Worm (Caenorhabditis elegans) whole organism, late embryonic: ENCODE results near the gene C50C3.19.

Experiments used
- F13H6.1 ChIP-seq: sonication (generic microtip); optimal IDR thresholded peaks from 2 replicates; lab custom pipeline; 2016; ENCODE audit warnings: missing genetic modification characterization, missing compliant biosample characterization
- T23F11.4 ChIP-seq: fragments of 200-800 bp; sonication (Bioruptor generic); optimal IDR thresholded peaks from 2 replicates; lab custom pipeline; 2018; ENCODE audit warnings: mild to moderate bottlenecking, missing genetic modification characterization, missing compliant biosample characterization
- ceh-14 ChIP-seq: sonication (generic microtip); optimal IDR thresholded peaks from 2 replicates; lab custom pipeline; 2016; ENCODE audit warnings: missing genotype, missing genetic modification characterization, missing compliant biosample characterization
- ceh-19 ChIP-seq: fragments of 200-800 bp; sonication (Bioruptor generic); optimal IDR thresholded peaks from 2 replicates; lab custom pipeline; 2018; ENCODE audit warnings: mild to moderate bottlenecking, missing genetic modification characterization, missing compliant biosample characterization
- ceh-30 ChIP-seq: fragments of 150-350 bp; optimal IDR thresholded peaks from 2 replicates; lab custom pipeline; 2014; ENCODE audit warnings: missing biosample characterization, missing genetic modification characterization
- ceh-31 ChIP-seq: sonication (generic microtip); optimal IDR thresholded peaks from 2 replicates; lab custom pipeline; 2016; ENCODE audit warnings: missing genetic modification characterization, missing compliant biosample characterization
- ceh-45 ChIP-seq: fragments of 200-800 bp; sonication (Bioruptor generic); IDR thresholded peaks from 2 replicates; pipeline ENCODE4 v1.3.6; 2022; ENCODE audit warnings: missing genetic modification reagents, missing genetic modification characterization, missing compliant biosample characterization
- che-1 ChIP-seq: sonication (generic microtip); optimal IDR thresholded peaks from 2 replicates; lab custom pipeline; 2016; ENCODE audit warnings: mild to moderate bottlenecking, missing genetic modification characterization, missing compliant biosample characterization
- dve-1 ChIP-seq: sonication (generic microtip); optimal IDR thresholded peaks from 2 replicates; lab custom pipeline; 2017; ENCODE audit warnings: antibody characterized with exemption, mild to moderate bottlenecking, missing genetic modification characterization, missing compliant biosample characterization
- elt-2 ChIP-seq: sonication (generic microtip); optimal IDR thresholded peaks from 2 replicates; lab custom pipeline; 2016; ENCODE audit warnings: missing genetic modification reagents, missing genetic modification characterization, missing compliant biosample characterization
- ets-4 ChIP-seq: sonication (generic microtip); optimal IDR thresholded peaks from 2 replicates; lab custom pipeline; 2016; ENCODE audit warnings: missing genetic modification characterization, missing compliant biosample characterization
- fax-1 ChIP-seq: sonication (generic microtip); optimal IDR thresholded peaks from 2 replicates; lab custom pipeline; 2016; ENCODE audit warnings: missing genotype, missing genetic modification characterization, missing compliant biosample characterization
- fkh-6 ChIP-seq: sonication (generic microtip); optimal IDR thresholded peaks from 2 replicates; lab custom pipeline; 2016; ENCODE audit warnings: missing genetic modification characterization, missing compliant biosample characterization
- gmeb-2 ChIP-seq: sonication (generic microtip); optimal IDR thresholded peaks from 2 replicates; lab custom pipeline; 2016; ENCODE audit warnings: missing genetic modification characterization, inconsistent platforms, missing compliant biosample characterization
- hlh-13 ChIP-seq: fragments of 200-800 bp; sonication (Bioruptor generic); optimal IDR thresholded peaks from 2 replicates; lab custom pipeline; 2018; ENCODE audit warnings: mild to moderate bottlenecking, missing genetic modification characterization, missing compliant biosample characterization
- hlh-15 ChIP-seq: sonication (generic microtip); optimal IDR thresholded peaks from 2 replicates; lab custom pipeline; 2016; ENCODE audit warnings: missing genetic modification characterization, missing compliant biosample characterization
- hlh-6 ChIP-seq: sonication (generic microtip); optimal IDR thresholded peaks from 2 replicates; lab custom pipeline; 2016; ENCODE audit warnings: missing genotype, missing genetic modification characterization, missing compliant biosample characterization
- lim-6 ChIP-seq: sonication (generic microtip); optimal IDR thresholded peaks from 2 replicates; lab custom pipeline; 2016; ENCODE audit warnings: missing genetic modification characterization, missing compliant biosample characterization
- madf-2 ChIP-seq: sonication (generic microtip); optimal IDR thresholded peaks from 2 replicates; lab custom pipeline; 2017; ENCODE audit warnings: missing genetic modification characterization, missing compliant biosample characterization
- mec-3 ChIP-seq: sonication (generic microtip); optimal IDR thresholded peaks from 2 replicates; lab custom pipeline; 2016; ENCODE audit warnings: borderline replicate concordance, missing genetic modification characterization, missing compliant biosample characterization
- nfya-1 ChIP-seq: sonication (generic microtip); optimal IDR thresholded peaks from 2 replicates; lab custom pipeline; 2017; ENCODE audit warnings: missing genetic modification characterization, mild to moderate bottlenecking, missing compliant biosample characterization, antibody characterized with exemption, moderate library complexity
- nhr-11 ChIP-seq: fragments of 150-350 bp; optimal IDR thresholded peaks from 2 replicates; lab custom pipeline; 2014; ENCODE audit warnings: missing biosample characterization, missing genetic modification characterization
- nhr-232 ChIP-seq: sonication (generic microtip); optimal IDR thresholded peaks from 2 replicates; lab custom pipeline; 2016; ENCODE audit warnings: missing genetic modification characterization, missing compliant biosample characterization
- npax-4 ChIP-seq: sonication (generic microtip); optimal IDR thresholded peaks from 2 replicates; lab custom pipeline; 2016; ENCODE audit warnings: missing genetic modification characterization, missing compliant biosample characterization
- pat-9 ChIP-seq: fragments of 200-800 bp; sonication (Bioruptor generic); optimal IDR thresholded peaks from 2 replicates; lab custom pipeline; 2018; ENCODE audit warnings: mild to moderate bottlenecking, missing genetic modification characterization, moderate library complexity, missing compliant biosample characterization
- pax-1 ChIP-seq: fragments of 150-350 bp; optimal IDR thresholded peaks from 2 replicates; lab custom pipeline; 2014; ENCODE audit warnings: missing biosample characterization, missing genetic modification characterization
- pqm-1 ChIP-seq: sonication (generic microtip); optimal IDR thresholded peaks from 2 replicates; lab custom pipeline; 2016; ENCODE audit warnings: missing genetic modification characterization, missing compliant biosample characterization
- rnt-1 ChIP-seq: sonication (generic microtip); optimal IDR thresholded peaks from 2 replicates; lab custom pipeline; 2016; ENCODE audit warnings: missing genetic modification characterization, missing compliant biosample characterization
- sdc-2 ChIP-seq: sonication (generic microtip); optimal IDR thresholded peaks from 2 replicates; lab custom pipeline; 2016; ENCODE audit warnings: missing genotype, missing genetic modification characterization, missing compliant biosample characterization
- sox-2 ChIP-seq: fragments of 200-800 bp; sonication (Bioruptor generic); IDR thresholded peaks from 2 replicates; pipeline ENCODE4 v1.3.6; 2022; ENCODE audit warnings: missing genetic modification reagents, missing genetic modification characterization, missing compliant biosample characterization
- sox-4 ChIP-seq: sonication (generic microtip); optimal IDR thresholded peaks from 2 replicates; lab custom pipeline; 2017; ENCODE audit warnings: mild to moderate bottlenecking, missing genetic modification characterization, inconsistent platforms, missing compliant biosample characterization
- tbx-2 ChIP-seq: sonication (generic microtip); optimal IDR thresholded peaks from 2 replicates; lab custom pipeline; 2016; ENCODE audit warnings: missing genetic modification characterization, missing compliant biosample characterization
- tbx-7 ChIP-seq: sonication (generic microtip); optimal IDR thresholded peaks from 2 replicates; lab custom pipeline; 2016; ENCODE audit warnings: missing genotype, missing genetic modification characterization, missing compliant biosample characterization
- ttx-3 ChIP-seq: sonication (generic microtip); optimal IDR thresholded peaks from 2 replicates; lab custom pipeline; 2016; ENCODE audit warnings: missing genetic modification reagents, missing genetic modification characterization, missing compliant biosample characterization
- unc-3 ChIP-seq, 2 experiments: fragments of 200-800 bp in 1 of 2; sonication (Bioruptor generic) in 1 of 2; sonication (generic microtip) in 1 of 2; conservative IDR thresholded peaks in 1 of 2; optimal IDR thresholded peaks in 1 of 2; 2 replicates each; pipeline versions ENCODE4 v1.3.6 to Lab custom; 2016 to 2022; ENCODE audit warnings: missing compliant biosample characterization in 2 of 2, missing genetic modification characterization in 2 of 2, missing genetic modification reagents in 1 of 2
- unc-55 ChIP-seq: sonication (generic microtip); optimal IDR thresholded peaks from 2 replicates; lab custom pipeline; 2017; ENCODE audit warnings: missing biosample characterization, missing genetic modification reagents, missing genetic modification characterization
- unc-86 ChIP-seq: sonication (generic microtip); optimal IDR thresholded peaks from 2 replicates; lab custom pipeline; 2016; ENCODE audit warnings: missing genetic modification characterization, missing compliant biosample characterization
- ztf-16 ChIP-seq: sonication (generic microtip); optimal IDR thresholded peaks from 2 replicates; lab custom pipeline; 2017; ENCODE audit warnings: missing genetic modification characterization, missing compliant biosample characterization

Gene C50C3.19

ce11 chrIII:8163788-8164423 is 26.7 kb upstream of the C50C3.19 start, which contains the start of gene prp-8 (continued):
- TF ChIP-seq sox-2 (GFP tag; lab: Robert Waterston, UW) (no peak; the same call in 1 of the 2 replicates), rnt-1 (tag; lab: Kevin White, UChicago) (peak; percentile 19), unc-55 (peak; percentile 68), dve-1 (tag; lab: Kevin White, UChicago) (peak; percentile 65), ceh-30 (tag; lab: Kevin White, UChicago) (no peak), ttx-3 (tag; lab: Kevin White, UChicago) (no peak), sox-4 (no peak), mec-3 (tag; lab: Kevin White, UChicago) (no peak), ztf-16 (tag; lab: Kevin White, UChicago) (no peak), hlh-13 (GFP tag; lab: Kevin White, UChicago) (no peak), hlh-6 (tag; lab: Kevin White, UChicago) (no peak), ceh-14 (tag; lab: Kevin White, UChicago) (no peak), madf-2 (tag; lab: Kevin White, UChicago) (peak; percentile 46), tbx-2 (tag; lab: Kevin White, UChicago) (peak; percentile 71), fkh-6 (tag; lab: Kevin White, UChicago) (no peak)

ce11 chrIII:8164771-8165170 is 25.8 kb upstream of the C50C3.19 start:
- no peak for TF ChIP-seq lim-6 (tag; lab: Kevin White, UChicago)
- no peak for TF ChIP-seq gmeb-2 (tag; lab: Kevin White, UChicago)
- no peak for TF ChIP-seq nfya-1 (tag; lab: Kevin White, UChicago)
- TF ChIP-seq fax-1 (tag; lab: Kevin White, UChicago), result no peak
- no peak for TF ChIP-seq nhr-11 (tag; lab: Kevin White, UChicago)
- no peak for TF ChIP-seq fkh-6 (tag; lab: Kevin White, UChicago)
- no peak for TF ChIP-seq ceh-31 (tag; lab: Kevin White, UChicago)
- TF ChIP-seq ztf-16 (tag; lab: Kevin White, UChicago), result no peak
- no peak for TF ChIP-seq pat-9 (tag; lab: Kevin White, UChicago)
- TF ChIP-seq che-1, result no peak
- no peak for TF ChIP-seq pqm-1 (tag; lab: Kevin White, UChicago)

- no peak for TF ChIP-seq lim-6 (tag; lab: Kevin White, UChicago)
- TF ChIP-seq ets-4 (tag; lab: Kevin White, UChicago), result no peak
- TF ChIP-seq nhr-232 (tag; lab: Kevin White, UChicago), result no peak
- TF ChIP-seq sdc-2, result no peak
- no peak for TF ChIP-seq ceh-45 (GFP tag; lab: Robert Waterston, UW)
- no peak for TF ChIP-seq sox-4
- TF ChIP-seq hlh-6 (tag; lab: Kevin White, UChicago), result no peak
- TF ChIP-seq rnt-1 (tag; lab: Kevin White, UChicago), result no peak
- no peak for TF ChIP-seq unc-3 (GFP tag; conservative IDR thresholded peaks at IDR 0.05; lab: Robert Waterston, UW)
- TF ChIP-seq unc-3 (tag; optimal IDR thresholded peaks at IDR 0.05; lab: Kevin White, UChicago), result no peak
- no peak for TF ChIP-seq npax-4 (tag; lab: Kevin White, UChicago)
- TF ChIP-seq unc-86 (tag; lab: Kevin White, UChicago), result no peak
- TF ChIP-seq, all 69 proteins: peak for 0
Measured at ce11 chrIII:8172609-8173133, 17.9 kb upstream of the C50C3.19 start.

ce11 chrIII:8175263-8175662 is 15.3 kb upstream of the C50C3.19 start:
- peak; percentile 96 for TF ChIP-seq nfya-1 (tag; lab: Kevin White, UChicago)
- no peak for TF ChIP-seq unc-3 (GFP tag; conservative IDR thresholded peaks at IDR 0.05; lab: Robert Waterston, UW)
- TF ChIP-seq unc-3 (tag; optimal IDR thresholded peaks at IDR 0.05; lab: Kevin White, UChicago), result no peak

ce11 chrIII:8176265-8176664 is 14.3 kb upstream of the C50C3.19 start, which contains the start of gene C50C3.12:
TSS of gene C50C3.12 (plus strand) at chrIII:8176565.
- no peak for TF ChIP-seq F13H6.1 (tag; lab: Kevin White, UChicago)
- no peak for TF ChIP-seq pqm-1 (tag; lab: Kevin White, UChicago)
- no peak for TF ChIP-seq fax-1 (tag; lab: Kevin White, UChicago)
- TF ChIP-seq unc-55, result no peak
- TF ChIP-seq tbx-7 (tag; lab: Kevin White, UChicago), result no peak
- no peak for TF ChIP-seq pat-9 (tag; lab: Kevin White, UChicago)
- TF ChIP-seq hlh-15 (tag; lab: Kevin White, UChicago), result no peak
- no peak for TF ChIP-seq nfya-1 (tag; lab: Kevin White, UChicago)
- no peak for TF ChIP-seq npax-4 (tag; lab: Kevin White, UChicago)
- no peak for TF ChIP-seq ceh-19 (GFP tag; lab: Kevin White, UChicago)
- no peak for TF ChIP-seq madf-2 (tag; lab: Kevin White, UChicago)
- no peak for TF ChIP-seq gmeb-2 (tag; lab: Kevin White, UChicago)
- no peak for TF ChIP-seq pax-1
- TF ChIP-seq ets-4 (tag; lab: Kevin White, UChicago), result no peak
- no peak for TF ChIP-seq elt-2 (tag; lab: Kevin White, UChicago)
- TF ChIP-seq T23F11.4 (GFP tag; lab: Kevin White, UChicago), result no peak
